Worm (Caenorhabditis elegans) whole organism, L3 larva: ENCODE results near the gene F07H5.10.
A peak's percentile ranks its signal among the peaks of the same experiment; 100 is the strongest.

Source experiments
- R02D3.7 ChIP-seq: fragments of 150-350 bp; optimal IDR thresholded peaks from 2 replicates; lab custom pipeline; 2014; ENCODE audit warnings: missing biosample characterization, missing genetic modification characterization
- ZK546.5 ChIP-seq: sonication (generic microtip); optimal IDR thresholded peaks from 2 replicates; lab custom pipeline; 2017; ENCODE audit warnings: missing biosample characterization, missing genetic modification characterization
- ama-1 ChIP-seq: fragments of 150-350 bp; optimal IDR thresholded peaks from 2 replicates; lab custom pipeline; 2018
- ceh-28 ChIP-seq: fragments of 150-350 bp; optimal IDR thresholded peaks from 2 replicates; lab custom pipeline; 2014; ENCODE audit warnings: missing biosample characterization, missing genetic modification reagents, missing genetic modification characterization
- ceh-82 ChIP-seq: fragments of 150-350 bp; optimal IDR thresholded peaks from 2 replicates; lab custom pipeline; 2014; ENCODE audit warnings: missing biosample characterization, missing genetic modification characterization
- ceh-9 ChIP-seq: sonication (generic microtip); optimal IDR thresholded peaks from 2 replicates; lab custom pipeline; 2018; ENCODE audit warnings: missing biosample characterization, missing genetic modification characterization
- daf-12 ChIP-seq: fragments of 150-350 bp; optimal IDR thresholded peaks from 2 replicates; lab custom pipeline; 2014; ENCODE audit warnings: missing biosample characterization, missing genetic modification reagents, missing genetic modification characterization
- egl-27 ChIP-seq: sonication (generic microtip); optimal IDR thresholded peaks from 4 replicates; lab custom pipeline; 2017; ENCODE audit warnings: missing biosample characterization, missing genetic modification reagents, missing genetic modification characterization
- egl-5 ChIP-seq: fragments of 150-350 bp; optimal IDR thresholded peaks from 2 replicates; lab custom pipeline; 2017; ENCODE audit warnings: missing biosample characterization, missing genetic modification reagents, missing genetic modification characterization, inconsistent platforms
- elt-1 ChIP-seq: fragments of 150-350 bp; optimal IDR thresholded peaks from 2 replicates; lab custom pipeline; 2014; ENCODE audit warnings: missing biosample characterization, missing genetic modification characterization
- elt-2 ChIP-seq: sonication (generic microtip); optimal IDR thresholded peaks from 2 replicates; lab custom pipeline; 2016; ENCODE audit warnings: missing genetic modification reagents, mild to moderate bottlenecking, missing genetic modification characterization, missing compliant biosample characterization
- elt-3 ChIP-seq, 3 experiments: fragments of 150-350 bp in 1 of 3; sonication (generic microtip) in 2 of 3; optimal IDR thresholded peaks; 2 replicates in 2 of 3; 4 replicates in 1 of 3; lab custom pipeline; 2014 to 2017; ENCODE audit warnings: missing biosample characterization in 3 of 3, missing genetic modification characterization in 3 of 3
- eor-1 ChIP-seq, 2 experiments: fragments of 150-350 bp; optimal IDR thresholded peaks; 2 replicates each; lab custom pipeline; 2014 to 2018; ENCODE audit warnings: missing biosample characterization in 2 of 2, missing genetic modification characterization in 2 of 2
- fos-1 ChIP-seq: fragments of 150-350 bp; optimal IDR thresholded peaks from 2 replicates; lab custom pipeline; 2014; ENCODE audit warnings: missing biosample characterization, missing genetic modification characterization
- hmg-11 ChIP-seq: sonication (generic microtip); optimal IDR thresholded peaks from 2 replicates; lab custom pipeline; 2016; ENCODE audit warnings: missing genetic modification characterization, missing compliant biosample characterization
- jun-1 ChIP-seq: fragments of 150-350 bp; optimal IDR thresholded peaks from 2 replicates; lab custom pipeline; 2014; ENCODE audit warnings: missing biosample characterization, missing genetic modification reagents, missing genetic modification characterization
- lin-15B ChIP-seq: fragments of 150-350 bp; optimal IDR thresholded peaks from 2 replicates; lab custom pipeline; 2014; ENCODE audit warnings: missing biosample characterization, missing genetic modification characterization
- lin-39 ChIP-seq: fragments of 150-350 bp; optimal IDR thresholded peaks from 2 replicates; lab custom pipeline; 2018; ENCODE audit warnings: missing biosample characterization, missing genetic modification reagents, missing genetic modification characterization
- mml-1 ChIP-seq: fragments of 150-350 bp; sonication (generic microtip); optimal IDR thresholded peaks from 3 replicates; lab custom pipeline; 2014; ENCODE audit warnings: missing biosample characterization, missing genetic modification characterization
- nfya-1 ChIP-seq: sonication (generic microtip); optimal IDR thresholded peaks from 2 replicates; lab custom pipeline; 2017; ENCODE audit warnings: missing genetic modification characterization, mild to moderate bottlenecking, missing compliant biosample characterization, antibody characterized with exemption, moderate library complexity; ENCODE audit not compliant: insufficient read depth
- nhr-11 ChIP-seq: fragments of 150-350 bp; optimal IDR thresholded peaks from 2 replicates; lab custom pipeline; 2014; ENCODE audit warnings: missing biosample characterization, missing genetic modification characterization
- nhr-23 ChIP-seq: fragments of 150-350 bp; optimal IDR thresholded peaks from 2 replicates; lab custom pipeline; 2014; ENCODE audit warnings: missing biosample characterization, missing genetic modification reagents, missing genetic modification characterization
- nhr-28 ChIP-seq: fragments of 150-350 bp; optimal IDR thresholded peaks from 2 replicates; lab custom pipeline; 2014; ENCODE audit warnings: missing biosample characterization, missing genetic modification characterization
- nhr-43 ChIP-seq: sonication (generic microtip); optimal IDR thresholded peaks from 2 replicates; lab custom pipeline; 2016; ENCODE audit warnings: mild to moderate bottlenecking, missing genetic modification characterization, missing compliant biosample characterization; ENCODE audit not compliant: poor library complexity, severe bottlenecking
- nhr-67 ChIP-seq: fragments of 150-350 bp; optimal IDR thresholded peaks from 2 replicates; lab custom pipeline; 2014; ENCODE audit warnings: missing biosample characterization, missing genetic modification characterization
- nhr-76 ChIP-seq: fragments of 150-350 bp; sonication (generic microtip); optimal IDR thresholded peaks from 5 replicates; lab custom pipeline; 2014; ENCODE audit warnings: missing biosample characterization, missing genetic modification characterization
- pha-4 ChIP-seq: fragments of 150-350 bp; optimal IDR thresholded peaks from 2 replicates; lab custom pipeline; 2014; ENCODE audit warnings: missing biosample characterization, missing genetic modification reagents, missing genetic modification characterization
- pqm-1 ChIP-seq: fragments of 150-350 bp; optimal IDR thresholded peaks from 2 replicates; lab custom pipeline; 2017; ENCODE audit warnings: missing biosample characterization, missing genetic modification characterization, inconsistent platforms
- sea-2 ChIP-seq: fragments of 150-350 bp; sonication (generic microtip); optimal IDR thresholded peaks from 4 replicates; lab custom pipeline; 2014; ENCODE audit warnings: missing biosample characterization, missing genetic modification reagents, missing genetic modification characterization
- skn-1 ChIP-seq: fragments of 150-350 bp; optimal IDR thresholded peaks from 2 replicates; lab custom pipeline; 2014; ENCODE audit warnings: missing biosample characterization, missing genetic modification characterization
- snpc-4 ChIP-seq: fragments of 150-350 bp; optimal IDR thresholded peaks from 2 replicates; lab custom pipeline; 2014; ENCODE audit warnings: missing biosample characterization, missing genetic modification characterization
- unc-39 ChIP-seq: sonication (generic microtip); optimal IDR thresholded peaks from 4 replicates; lab custom pipeline; 2017; ENCODE audit warnings: missing biosample characterization, missing genetic modification characterization
- zag-1 ChIP-seq: fragments of 150-350 bp; optimal IDR thresholded peaks from 2 replicates; lab custom pipeline; 2014; ENCODE audit warnings: missing biosample characterization, missing genetic modification characterization
- ztf-4 ChIP-seq: fragments of 150-350 bp; optimal IDR thresholded peaks from 2 replicates; lab custom pipeline; 2014; ENCODE audit warnings: missing biosample characterization, missing genetic modification characterization

Gene F07H5.10

DNA sequence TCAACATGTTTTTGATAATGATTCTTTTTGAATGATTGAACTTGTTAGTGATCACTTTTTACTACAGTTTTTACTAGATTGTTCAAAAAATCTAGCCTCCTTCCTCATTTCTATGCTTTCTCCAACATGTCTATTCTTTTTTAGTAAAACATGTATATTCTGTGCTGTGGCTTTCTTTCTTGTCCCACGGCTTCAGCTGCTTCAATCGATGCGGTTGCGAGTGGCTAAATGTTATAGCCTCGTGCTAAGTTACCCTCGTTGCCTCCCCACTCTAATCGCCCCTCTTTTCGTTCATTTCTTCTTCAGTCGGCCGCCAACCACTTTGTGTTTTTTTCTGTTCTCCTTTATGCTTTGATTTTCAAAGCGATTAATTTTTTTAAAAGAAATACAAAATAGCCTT is 22.5 kb downstream of the F07H5.10 start:
- TF ChIP-seq nhr-11: peak; percentile 1
- TF ChIP-seq unc-39 (tag; lab: Kevin White, UChicago): no peak
- peak; percentile 55 for TF ChIP-seq nfya-1 (tag; lab: Kevin White, UChicago)
- TF ChIP-seq ceh-9 (tag; lab: Kevin White, UChicago): no peak
- TF ChIP-seq hmg-11: peak; percentile 78
- peak; percentile 71 for TF ChIP-seq ama-1 (lab: Kevin White, UChicago)
- TF ChIP-seq egl-5 (tag; lab: Kevin White, UChicago): peak; percentile 25
- TF ChIP-seq snpc-4 (tag; lab: Kevin White, UChicago): peak; percentile 38

ce11 chrII:8784235-8784928 is 24.0 kb downstream of the F07H5.10 start:
- TF ChIP-seq ztf-4 (tag; lab: Kevin White, UChicago) (no peak), lin-39 (tag; lab: Kevin White, UChicago) (peak; percentile 67), sea-2 (GFP tag; lab: Kevin White, UChicago) (no peak), nhr-11 (no peak), nfya-1 (tag; lab: Kevin White, UChicago) (peak; percentile 81), fos-1 (tag; lab: Kevin White, UChicago) (no peak), hmg-11 (peak; percentile 57), elt-2 (tag; lab: Kevin White, UChicago) (peak; percentile 29), pha-4 (tag; lab: Kevin White, UChicago) (peak; percentile 38), ceh-28 (tag; lab: Kevin White, UChicago) (peak; percentile 9), ceh-82 (no peak), elt-3 (tag; optimal IDR thresholded peaks at IDR 0.05; lab: Kevin White, UChicago) (no peak), ama-1 (lab: Kevin White, UChicago) (peak; percentile 94), pqm-1 (tag; lab: Kevin White, UChicago) (peak; percentile 32), nhr-43 (tag; lab: Kevin White, UChicago) (peak; percentile 13), skn-1 (tag; lab: Kevin White, UChicago) (no peak)

- TF ChIP-seq zag-1 (no peak), eor-1 (tag; optimal IDR thresholded peaks at IDR 0.05; lab: Kevin White, UChicago) (no peak), pqm-1 (tag; lab: Kevin White, UChicago) (no peak), daf-12 (tag; lab: Kevin White, UChicago) (no peak), egl-27 (tag; lab: Kevin White, UChicago) (no peak), mml-1 (tag; lab: Kevin White, UChicago) (no peak), nhr-11 (no peak)
Observed at ce11 chrII:8783451-8783967, 24.9 kb downstream of the F07H5.10 start, which contains the start of gene sgn-1. sgn-1 (minus strand) TSS chrII:8783670.

- TF ChIP-seq nhr-23 (tag; lab: Kevin White, UChicago) (no peak), elt-3 (tag; optimal IDR thresholded peaks at IDR 0.05; lab: Kevin White, UChicago) (no peak), elt-1 (tag; lab: Kevin White, UChicago) (no peak), R02D3.7 (tag; lab: Kevin White, UChicago) (no peak), nhr-28 (tag; lab: Kevin White, UChicago) (no peak), ceh-9 (tag; lab: Kevin White, UChicago) (no peak), fos-1 (tag; lab: Kevin White, UChicago) (no peak), ZK546.5 (tag; lab: Kevin White, UChicago) (no peak), jun-1 (tag; lab: Kevin White, UChicago) (no peak)
Observed at ce11 chrII:8776504-8776903, 31.9 kb downstream of the F07H5.10 start.

ce11 chrII:8770675-8771074 is 37.7 kb downstream of the F07H5.10 start, which contains the start of gene let-19:
let-19 (plus strand) TSS chrII:8770975.
- TF ChIP-seq nhr-67: no peak
- TF ChIP-seq egl-27 (tag; lab: Kevin White, UChicago): no peak
- no peak for TF ChIP-seq unc-39 (tag; lab: Kevin White, UChicago)
- TF ChIP-seq lin-15B (tag; lab: Kevin White, UChicago): no peak
- TF ChIP-seq nfya-1 (tag; lab: Kevin White, UChicago): no peak
- TF ChIP-seq elt-2 (tag; lab: Kevin White, UChicago): no peak
- no peak for TF ChIP-seq nhr-76
- no peak for TF ChIP-seq lin-39 (tag; lab: Kevin White, UChicago)
- TF ChIP-seq elt-3 (tag; optimal IDR thresholded peaks at IDR 0.05; lab: Kevin White, UChicago): no peak
- no peak for TF ChIP-seq ceh-82
- TF ChIP-seq pqm-1 (tag; lab: Kevin White, UChicago): no peak
- TF ChIP-seq fos-1 (tag; lab: Kevin White, UChicago): no peak
- no peak for TF ChIP-seq nhr-43 (tag; lab: Kevin White, UChicago)
- TF ChIP-seq zag-1: no peak
